Worm (Caenorhabditis elegans) whole organism, mixed stage, embryonic: ENCODE measurements around the gene W02B3.7.

Experiments used
- M03D4.4 ChIP-seq: sonication (generic microtip); optimal IDR thresholded peaks from 2 replicates; lab custom pipeline; 2017; ENCODE audit warnings: mild to moderate bottlenecking, missing genetic modification characterization, missing compliant biosample characterization
- bed-3 ChIP-seq: fragments of 200-800 bp; sonication (Bioruptor generic); optimal IDR thresholded peaks from 3 replicates; lab custom pipeline; 2018; ENCODE audit warnings: mild to moderate bottlenecking, missing genetic modification characterization, moderate library complexity, missing compliant biosample characterization
- blmp-1 ChIP-seq: fragments of 150-350 bp; optimal IDR thresholded peaks from 2 replicates; lab custom pipeline; 2014; ENCODE audit warnings: missing biosample characterization, missing genetic modification characterization
- ceh-39 ChIP-seq: fragments of 150-350 bp; optimal IDR thresholded peaks from 2 replicates; lab custom pipeline; 2014; ENCODE audit warnings: missing biosample characterization, missing genetic modification characterization
- ceh-43 ChIP-seq: fragments of 200-800 bp; sonication (Bioruptor generic); optimal IDR thresholded peaks from 2 replicates; lab custom pipeline; 2018; ENCODE audit warnings: mild to moderate bottlenecking, missing genetic modification characterization, moderate library complexity, missing compliant biosample characterization
- ceh-83 ChIP-seq: fragments of 200-800 bp; sonication (Bioruptor generic); optimal IDR thresholded peaks from 2 replicates; lab custom pipeline; 2018; ENCODE audit warnings: mild to moderate bottlenecking, missing genetic modification characterization, missing compliant biosample characterization
- ces-1 ChIP-seq: fragments of 150-350 bp; optimal IDR thresholded peaks from 2 replicates; lab custom pipeline; 2014; ENCODE audit warnings: missing biosample characterization, missing genetic modification reagents, missing genetic modification characterization
- cnd-1 ChIP-seq: fragments of 200-800 bp; sonication (Bioruptor generic); optimal IDR thresholded peaks from 2 replicates; lab custom pipeline; 2018; ENCODE audit warnings: mild to moderate bottlenecking, missing genetic modification characterization, missing compliant biosample characterization
- drap-1 ChIP-seq: fragments of 200-800 bp; sonication (Bioruptor generic); optimal IDR thresholded peaks from 3 replicates; lab custom pipeline; 2018; ENCODE audit warnings: mild to moderate bottlenecking, missing genetic modification characterization, missing compliant biosample characterization
- elt-1 ChIP-seq: sonication (generic microtip); optimal IDR thresholded peaks from 2 replicates; lab custom pipeline; 2017; ENCODE audit warnings: missing genetic modification characterization, mild to moderate bottlenecking, missing compliant biosample characterization, antibody characterized with exemption, moderate library complexity, borderline replicate concordance; ENCODE audit not compliant: insufficient read depth
- elt-3 ChIP-seq: fragments of 150-350 bp; optimal IDR thresholded peaks from 2 replicates; lab custom pipeline; 2014; ENCODE audit warnings: missing biosample characterization, missing genetic modification characterization
- flh-1 ChIP-seq: fragments of 200-800 bp; sonication (Bioruptor generic); optimal IDR thresholded peaks from 2 replicates; lab custom pipeline; 2018; ENCODE audit warnings: mild to moderate bottlenecking, missing genetic modification characterization, moderate library complexity, missing compliant biosample characterization
- hlh-1 ChIP-seq: fragments of 150-350 bp; optimal IDR thresholded peaks from 2 replicates; lab custom pipeline; 2014; ENCODE audit warnings: missing biosample characterization, missing genetic modification reagents, missing genetic modification characterization
- lin-13 ChIP-seq: fragments of 150-350 bp; optimal IDR thresholded peaks from 2 replicates; lab custom pipeline; 2014; ENCODE audit warnings: missing biosample characterization, missing genetic modification characterization
- lsy-2 ChIP-seq: fragments of 150-350 bp; optimal IDR thresholded peaks from 2 replicates; lab custom pipeline; 2014; ENCODE audit warnings: missing biosample characterization, missing genetic modification characterization
- mab-5 ChIP-seq: fragments of 150-350 bp; optimal IDR thresholded peaks from 2 replicates; lab custom pipeline; 2014; ENCODE audit warnings: missing biosample characterization, missing genetic modification characterization
- mep-1 ChIP-seq: fragments of 150-350 bp; optimal IDR thresholded peaks from 2 replicates; lab custom pipeline; 2017; ENCODE audit warnings: missing biosample characterization, missing genetic modification reagents, missing genetic modification characterization, inconsistent platforms
- mls-2 ChIP-seq: sonication (generic microtip); optimal IDR thresholded peaks from 2 replicates; lab custom pipeline; 2016; ENCODE audit warnings: mild to moderate bottlenecking, missing genetic modification characterization, moderate library complexity, missing compliant biosample characterization
- nhr-12 ChIP-seq: fragments of 150-350 bp; optimal IDR thresholded peaks from 2 replicates; lab custom pipeline; 2014; ENCODE audit warnings: missing biosample characterization, missing genetic modification characterization
- nhr-2 ChIP-seq: fragments of 150-350 bp; optimal IDR thresholded peaks from 2 replicates; lab custom pipeline; 2014; ENCODE audit warnings: missing biosample characterization, missing genetic modification characterization
- nhr-237 ChIP-seq: fragments of 150-350 bp; optimal IDR thresholded peaks from 2 replicates; lab custom pipeline; 2014; ENCODE audit warnings: missing biosample characterization, missing genetic modification characterization
- nhr-28 ChIP-seq: fragments of 150-350 bp; optimal IDR thresholded peaks from 2 replicates; lab custom pipeline; 2014; ENCODE audit warnings: missing biosample characterization, missing genetic modification characterization
- sem-2 ChIP-seq: fragments of 200-800 bp; sonication (Bioruptor generic); optimal IDR thresholded peaks from 2 replicates; lab custom pipeline; 2018; ENCODE audit warnings: mild to moderate bottlenecking, missing genetic modification characterization, missing compliant biosample characterization
- snpc-4 ChIP-seq: fragments of 150-350 bp; optimal IDR thresholded peaks from 2 replicates; lab custom pipeline; 2014; ENCODE audit warnings: missing biosample characterization, missing genetic modification characterization
- unc-120 ChIP-seq: sonication (generic microtip); optimal IDR thresholded peaks from 2 replicates; lab custom pipeline; 2017; ENCODE audit warnings: missing genetic modification characterization, missing compliant biosample characterization; ENCODE audit not compliant: poor library complexity, severe bottlenecking
- unc-39 ChIP-seq: fragments of 150-350 bp; optimal IDR thresholded peaks from 2 replicates; lab custom pipeline; 2014; ENCODE audit warnings: missing biosample characterization, missing genetic modification characterization
- unc-62 ChIP-seq: fragments of 150-350 bp; optimal IDR thresholded peaks from 2 replicates; lab custom pipeline; 2014; ENCODE audit warnings: missing biosample characterization, missing genetic modification reagents, missing genetic modification characterization
- zip-8 ChIP-seq: fragments of 150-350 bp; optimal IDR thresholded peaks from 2 replicates; lab custom pipeline; 2014; ENCODE audit warnings: missing biosample characterization, missing genetic modification characterization
- ztf-11 ChIP-seq: fragments of 150-350 bp; optimal IDR thresholded peaks from 2 replicates; lab custom pipeline; 2014; ENCODE audit warnings: missing biosample characterization, missing genetic modification characterization

The W02B3.7 gene

ce11 chrIII:675413-675812 lies 16.4 kb downstream of the W02B3.7 start:
- TF ChIP-seq blmp-1 (tag; lab: Kevin White, UChicago) (no peak), ces-1 (GFP tag; lab: Kevin White, UChicago) (peak; percentile 96)

ce11 chrIII:670994-671393 lies 20.8 kb downstream of the W02B3.7 start:
- TF ChIP-seq drap-1 (GFP tag; lab: Kevin White, UChicago) (no peak), ces-1 (GFP tag; lab: Kevin White, UChicago) (peak; percentile 97), nhr-12 (no peak), nhr-237 (no peak), snpc-4 (no peak), bed-3 (GFP tag; lab: Kevin White, UChicago) (no peak), nhr-2 (tag; lab: Kevin White, UChicago) (no peak), zip-8 (no peak), mep-1 (tag; lab: Kevin White, UChicago) (peak; percentile 41), blmp-1 (tag; lab: Kevin White, UChicago) (no peak), unc-120 (peak; percentile 35), flh-1 (GFP tag; lab: Kevin White, UChicago) (no peak), ceh-43 (GFP tag; lab: Kevin White, UChicago) (no peak), elt-3 (tag; lab: Kevin White, UChicago) (no peak), ztf-11 (tag; lab: Kevin White, UChicago) (no peak)
- TF ChIP-seq, all 35 proteins: peak for 3

- TF ChIP-seq nhr-28 (tag; lab: Kevin White, UChicago) (no peak), lsy-2 (no peak), unc-120 (peak; percentile 37), ces-1 (GFP tag; lab: Kevin White, UChicago) (peak; percentile 93)
These were observed 23.4 kb downstream of the W02B3.7 start, which contains the start of gene W02B3.3 for ce11 chrIII:668303-668893. Gene W02B3.3, minus strand, starts transcription at chrIII:668433.

ce11 chrIII:665173-665757 lies 26.6 kb downstream of the W02B3.7 start, which contains the start of gene C09F5.3:
Gene C09F5.3, minus strand, starts transcription at chrIII:665266.
- TF ChIP-seq mab-5 (tag; lab: Kevin White, UChicago) (no peak), elt-3 (tag; lab: Kevin White, UChicago) (no peak), elt-1 (no peak), mls-2 (tag; lab: Kevin White, UChicago) (no peak), ceh-83 (GFP tag; lab: Kevin White, UChicago) (no peak), unc-39 (tag; lab: Kevin White, UChicago) (no peak), lsy-2 (no peak), sem-2 (GFP tag; lab: Kevin White, UChicago) (no peak), zip-8 (no peak), M03D4.4 (no peak), nhr-28 (tag; lab: Kevin White, UChicago) (no peak)

- TF ChIP-seq drap-1 (GFP tag; lab: Kevin White, UChicago) (no peak), lsy-2 (no peak), blmp-1 (tag; lab: Kevin White, UChicago) (no peak), unc-62 (GFP tag; lab: Kevin White, UChicago) (no peak), nhr-28 (tag; lab: Kevin White, UChicago) (no peak), nhr-237 (no peak)
These were observed 33.5 kb downstream of the W02B3.7 start, which contains the start of gene C09F5.1 for ce11 chrIII:658357-658756. Gene C09F5.1, plus strand, starts transcription at chrIII:658709.

- TF ChIP-seq lsy-2 (no peak), bed-3 (GFP tag; lab: Kevin White, UChicago) (no peak), elt-3 (tag; lab: Kevin White, UChicago) (no peak), lin-13 (no peak), nhr-12 (no peak), drap-1 (GFP tag; lab: Kevin White, UChicago) (no peak), ceh-39 (tag; lab: Kevin White, UChicago) (no peak), snpc-4 (no peak), mep-1 (tag; lab: Kevin White, UChicago) (no peak), ztf-11 (tag; lab: Kevin White, UChicago) (no peak), hlh-1 (tag; lab: Kevin White, UChicago) (no peak), blmp-1 (tag; lab: Kevin White, UChicago) (peak; percentile 38), sem-2 (GFP tag; lab: Kevin White, UChicago) (no peak), cnd-1 (tag; lab: Kevin White, UChicago) (no peak), mab-5 (tag; lab: Kevin White, UChicago) (no peak), ces-1 (GFP tag; lab: Kevin White, UChicago) (peak; percentile 54), elt-1 (no peak), mls-2 (tag; lab: Kevin White, UChicago) (peak; percentile 7), unc-62 (GFP tag; lab: Kevin White, UChicago) (no peak)
These were observed 34.6 kb downstream of the W02B3.7 start for ce11 chrIII:657241-657640.
